Worm (Caenorhabditis elegans): Measurements from ENCODE around the gene F55G1.1.

Gene F55G1.1

ce11 chrIV:7505866-7506488 is 14.4 kb downstream of the F55G1.1 start (continued):
- TF ChIP-seq dox-1 (GFP tag; IDR thresholded peaks at IDR 0.05) (no peak), hlh-12 (tag; optimal IDR thresholded peaks at IDR 0.05) (no peak), ceh-79 (tag; optimal IDR thresholded peaks at IDR 0.05) (no peak), C17E4.6 (GFP tag; IDR thresholded peaks at IDR 0.05) (no peak), ztf-22 (GFP tag; optimal IDR thresholded peaks at IDR 0.05) (peak; percentile 70)

- no peak for TF ChIP-seq D2030.7 (GFP tag; IDR thresholded peaks at IDR 0.05)
- TF ChIP-seq hmg-1.2 (GFP tag; IDR thresholded peaks at IDR 0.05), result 0 out of 2 replicates have a peak, but pooled peaks have one; percentile 6
- 0 out of 2 replicates have a peak, but pooled peaks have one; percentile 46 for TF ChIP-seq Y53G8AR.9 (GFP tag; conservative IDR thresholded peaks at IDR 0.05)
- TF ChIP-seq let-607 (tag; optimal IDR thresholded peaks at IDR 0.05), result no peak
- TF ChIP-seq egrh-3 (GFP tag; IDR thresholded peaks at IDR 0.05), result no peak
- peak; percentile 5 for TF ChIP-seq ets-4 (GFP tag; optimal IDR thresholded peaks at IDR 0.05)
- no peak for TF ChIP-seq ceh-58 (GFP tag; IDR thresholded peaks at IDR 0.05)
- TF ChIP-seq F23B12.7 (tag; optimal IDR thresholded peaks at IDR 0.05; ENCODE audit: insufficient read depth), result no peak
- TF ChIP-seq mxl-1 (tag; optimal IDR thresholded peaks at IDR 0.05), result no peak
- TF ChIP-seq attf-5 (GFP tag; optimal IDR thresholded peaks at IDR 0.05), result no peak
- TF ChIP-seq pbrm-1 (GFP tag; IDR thresholded peaks at IDR 0.05), result 0 out of 2 replicates have a peak, but pooled peaks have one; percentile 25
- TF ChIP-seq hsf-1 (GFP tag; IDR thresholded peaks at IDR 0.05), result no peak
- TF ChIP-seq madf-6 (GFP tag; IDR thresholded peaks at IDR 0.05), result 0 out of 2 replicates have a peak, but pooled peaks have one; percentile 9
- no peak for TF ChIP-seq unc-62 (GFP tag; optimal IDR thresholded peaks at IDR 0.05)
- no peak for TF ChIP-seq hlh-12 (tag; optimal IDR thresholded peaks at IDR 0.05)
- no peak for TF ChIP-seq F55B11.4 (tag; optimal IDR thresholded peaks at IDR 0.05; ENCODE audit: borderline replicate concordance, insufficient read depth)
Measured at ce11 chrIV:7506711-7507110, 15.1 kb downstream of the F55G1.1 start.

- TF ChIP-seq snpc-1.1 (tag; optimal IDR thresholded peaks at IDR 0.05; ENCODE audit: insufficient read depth) (no peak), bed-2 (GFP tag; IDR thresholded peaks at IDR 0.05) (no peak), Y53G8AR.9 (GFP tag; conservative IDR thresholded peaks at IDR 0.05) (peak; percentile 47; the same call in 1 of the 2 replicates), madf-3 (GFP tag; IDR thresholded peaks at IDR 0.05) (0 out of 2 replicates have a peak, but pooled peaks have one; percentile 54), zim-3 (tag; optimal IDR thresholded peaks at IDR 0.05) (no peak), cebp-1 (GFP tag; IDR thresholded peaks at IDR 0.05) (no peak), cebp-1 (tag; optimal IDR thresholded peaks at IDR 0.05) (peak; percentile 57), pbrm-1 (GFP tag; IDR thresholded peaks at IDR 0.05) (peak; percentile 37; the same call in 1 of the 2 replicates), sptf-2 (GFP tag; optimal IDR thresholded peaks at IDR 0.05) (peak; percentile 0), ceh-40 (GFP tag; IDR thresholded peaks at IDR 0.05) (0 out of 2 replicates have a peak, but pooled peaks have one; percentile 62), lin-40 (tag; optimal IDR thresholded peaks at IDR 0.05) (peak; percentile 35), ZK185.1 (tag; optimal IDR thresholded peaks at IDR 0.05; ENCODE audit: poor library complexity, severe bottlenecking) (peak; percentile 54), lin-54 (GFP tag; optimal IDR thresholded peaks at IDR 0.05) (peak; percentile 21), Y67H2A.10 (GFP tag; conservative IDR thresholded peaks at IDR 0.05) (0 out of 2 replicates have a peak, but pooled peaks have one; percentile 51)
Measured at ce11 chrIV:7507305-7507704, 15.7 kb downstream of the F55G1.1 start.

Data from whole organism, young adult.